Worm (Caenorhabditis elegans): ENCODE data around the gene W02B12.16.

DNA sequence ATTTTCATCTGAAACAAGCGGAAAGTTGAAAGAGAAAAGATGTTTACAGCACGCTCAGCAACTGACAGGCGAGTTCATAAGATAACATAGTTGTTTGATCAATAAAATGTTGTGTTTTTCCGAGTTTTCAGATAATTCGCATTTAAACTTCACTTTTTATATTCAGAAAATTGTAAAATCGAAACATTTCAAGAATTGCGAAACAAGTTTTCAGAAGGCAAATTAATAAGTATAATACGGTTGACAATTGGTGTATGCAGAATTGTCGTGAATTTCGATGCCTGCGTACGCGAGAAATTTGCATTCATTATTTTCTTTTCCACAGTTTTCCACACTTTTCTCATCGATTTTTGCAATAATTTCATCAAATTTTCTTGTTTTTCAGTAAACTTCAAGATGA lies 19.0 kb upstream of the W02B12.16 start, which contains the start of the genes ooc-3 and B0334.4:
- TF ChIP-seq egl-27 (tag; optimal IDR thresholded peaks at IDR 0.05) = no peak
- no peak for TF ChIP-seq ceh-9 (tag; optimal IDR thresholded peaks at IDR 0.05)
- TF ChIP-seq pha-4 (tag; optimal IDR thresholded peaks at IDR 0.05) = peak; percentile 70
- no peak for TF ChIP-seq pqm-1 (tag; optimal IDR thresholded peaks at IDR 0.05)
- no peak for TF ChIP-seq unc-62 (GFP tag; optimal IDR thresholded peaks at IDR 0.05)
- no peak for TF ChIP-seq R02D3.7 (tag; optimal IDR thresholded peaks at IDR 0.05)
- TF ChIP-seq aly-2 (tag; optimal IDR thresholded peaks at IDR 0.05) = no peak
- TF ChIP-seq nhr-76 (tag; optimal IDR thresholded peaks at IDR 0.05) = no peak
- no peak for TF ChIP-seq nhr-12 (tag; optimal IDR thresholded peaks at IDR 0.05)
- no peak for TF ChIP-seq daf-12 (tag; optimal IDR thresholded peaks at IDR 0.05)
